Fruit fly (Drosophila melanogaster): ENCODE data around the gene sbm.
A peak's percentile ranks its signal among the peaks of the same experiment; 100 is the strongest.

Gene sbm

DNA sequence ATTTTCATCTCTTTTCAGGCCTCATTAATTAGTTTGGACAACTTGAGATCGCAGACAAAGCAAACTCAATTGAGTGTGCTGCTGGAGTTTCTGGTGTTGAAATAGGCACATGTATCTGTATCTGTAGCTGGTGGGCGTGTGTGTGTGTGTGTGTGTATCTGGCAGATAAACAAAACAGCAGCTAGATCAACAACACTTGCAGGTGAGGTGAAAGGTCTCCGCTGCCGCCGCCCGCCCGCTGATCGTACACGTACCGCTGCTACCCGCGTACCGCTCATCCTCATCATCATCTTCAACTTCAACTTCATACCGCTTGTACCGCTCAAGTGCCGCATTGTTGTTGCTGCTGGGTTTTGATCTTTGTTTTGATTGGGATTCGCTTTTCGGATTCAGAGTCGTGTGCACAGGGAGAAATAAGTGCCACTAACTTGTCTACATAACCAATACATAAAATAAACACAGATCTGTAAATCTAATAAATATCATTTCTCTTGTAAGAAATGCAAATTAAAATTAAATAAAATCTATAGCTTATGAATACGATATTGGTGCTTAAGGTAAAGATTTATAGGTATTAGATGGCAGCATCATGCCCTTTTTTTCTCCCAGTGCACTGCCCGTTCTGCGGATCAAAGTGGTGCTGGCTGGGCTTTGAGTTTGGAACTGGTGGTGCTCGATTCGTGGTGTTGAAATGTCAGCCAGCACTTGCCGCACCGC, 24.9 kb upstream of the sbm start (continued):
- peak in 1 of 3 experiments; percentile 83 for TF ChIP-seq Stat92E (GFP tag; optimal IDR thresholded peaks at IDR 0.05)
- peak; percentile 58; the same call in 1 of the 3 replicates for TF ChIP-seq ken (GFP tag; IDR thresholded peaks at IDR 0.05)
- TF ChIP-seq CG10209 (GFP tag; optimal IDR thresholded peaks at IDR 0.05): peak; percentile 82
- TF ChIP-seq CG31224 (GFP tag; IDR thresholded peaks at IDR 0.05): peak; percentile 43; the same call in 1 of the 2 replicates
- TF ChIP-seq pb (GFP tag; optimal IDR thresholded peaks at IDR 0.05): no peak
- TF ChIP-seq CG10321 (GFP tag; IDR thresholded peaks at IDR 0.05): no peak
- no peak; the same call in 1 of the 2 replicates for TF ChIP-seq dan (GFP tag; IDR thresholded peaks at IDR 0.05)
- TF ChIP-seq slbo (GFP tag; IDR thresholded peaks at IDR 0.05): peak; percentile 43
- no peak for TF ChIP-seq CkIIα-i1 (GFP tag; IDR thresholded peaks at IDR 0.05)
- peak; percentile 48 for TF ChIP-seq CG10431 (GFP tag; optimal IDR thresholded peaks at IDR 0.05)
- no peak for TF ChIP-seq pho (GFP tag; optimal IDR thresholded peaks at IDR 0.05)
- no peak for TF ChIP-seq CG7963 (GFP tag; IDR thresholded peaks at IDR 0.05; ENCODE audit: partially characterized antibody)
- peak; percentile 91 for TF ChIP-seq CG17361 (GFP tag; IDR thresholded peaks at IDR 0.05)
- TF ChIP-seq bsh (GFP tag; optimal IDR thresholded peaks at IDR 0.05): peak in 1 of 2 experiments; percentile 93
- peak; percentile 41 for TF ChIP-seq Vsx1 (GFP tag; optimal IDR thresholded peaks at IDR 0.05)
- peak; percentile 71 for TF ChIP-seq H15 (GFP tag; IDR thresholded peaks at IDR 0.05)
- TF ChIP-seq CG12104 (GFP tag; optimal IDR thresholded peaks at IDR 0.05): peak; percentile 52
- peak; percentile 43; the same call in 2 of the 4 replicates for TF ChIP-seq Gug (GFP tag; IDR thresholded peaks at IDR 0.05)
- TF ChIP-seq toy (GFP tag; IDR thresholded peaks at IDR 0.05): no peak
- peak; percentile 36 for TF ChIP-seq caup (GFP tag; optimal IDR thresholded peaks at IDR 0.05; ENCODE audit: severe bottlenecking)
- TF ChIP-seq YL-1 (GFP tag; optimal IDR thresholded peaks at IDR 0.05): peak; percentile 18
- TF ChIP-seq Optix (GFP tag; IDR thresholded peaks at IDR 0.05): peak; percentile 55; the same call in 1 of the 3 replicates
- TF ChIP-seq zfh1 (GFP tag; IDR thresholded peaks at IDR 0.05): peak; percentile 84
- TF ChIP-seq fd96Cb (tag; optimal IDR thresholded peaks at IDR 0.05): peak; percentile 91
- TF ChIP-seq usp (GFP tag; optimal IDR thresholded peaks at IDR 0.05): no peak
- no peak for TF ChIP-seq CG7928 (GFP tag; optimal IDR thresholded peaks at IDR 0.05)
- TF ChIP-seq CG8765 (GFP tag; IDR thresholded peaks at IDR 0.05): peak; percentile 63
- TF ChIP-seq CG6175 (GFP tag; IDR thresholded peaks at IDR 0.05): no peak
- TF ChIP-seq ase (GFP tag; IDR thresholded peaks at IDR 0.05): peak; percentile 57; the same call in 1 of the 3 replicates
- TF ChIP-seq Oaz (GFP tag; IDR thresholded peaks at IDR 0.05): 0 out of 2 replicates have a peak, but pooled peaks have one; percentile 21
- TF ChIP-seq run (tag; optimal IDR thresholded peaks at IDR 0.05): peak; percentile 67
- TF ChIP-seq wek (GFP tag; optimal IDR thresholded peaks at IDR 0.05): peak; percentile 7
- TF ChIP-seq fru (optimal IDR thresholded peaks at IDR 0.05): no peak
- TF ChIP-seq zen2 (GFP tag; IDR thresholded peaks at IDR 0.05; ENCODE audit: partially characterized antibody): no peak
- TF ChIP-seq CG3847 (GFP tag; IDR thresholded peaks at IDR 0.05): peak; percentile 40
- TF ChIP-seq CG13123 (GFP tag; optimal IDR thresholded peaks at IDR 0.05): peak; percentile 52
- peak; percentile 90 for TF ChIP-seq Ssrp (tag; optimal IDR thresholded peaks at IDR 0.05)
- peak; percentile 25 for TF ChIP-seq HmgZ (tag; optimal IDR thresholded peaks at IDR 0.05)
- TF ChIP-seq B-H1 (GFP tag; IDR thresholded peaks at IDR 0.05): peak; percentile 47; the same call in 2 of the 3 replicates
- peak; percentile 90 for TF ChIP-seq CG4404 (GFP tag; IDR thresholded peaks at IDR 0.05)
- TF ChIP-seq CG6765 (GFP tag; optimal IDR thresholded peaks at IDR 0.05): no peak
- peak in 1 of 2 experiments; percentile 91 for TF ChIP-seq Hr78 (GFP tag; optimal IDR thresholded peaks at IDR 0.05)
- TF ChIP-seq CG12391 (tag; optimal IDR thresholded peaks at IDR 0.05): peak; percentile 91
- peak in 1 of 2 experiments; percentile 82 for TF ChIP-seq tll (GFP tag; optimal IDR thresholded peaks at IDR 0.05)
- TF ChIP-seq dimm (GFP tag; IDR thresholded peaks at IDR 0.05): 0 out of 2 replicates have a peak, but pooled peaks have one; percentile 5
- peak; percentile 87 for TF ChIP-seq ara (GFP tag; IDR thresholded peaks at IDR 0.05)
- peak; percentile 75 for TF ChIP-seq twi (tag; optimal IDR thresholded peaks at IDR 0.05)
- peak; percentile 79 for TF ChIP-seq CG8290 (GFP tag; optimal IDR thresholded peaks at IDR 0.05)
- TF ChIP-seq CG8290 (tag; optimal IDR thresholded peaks at IDR 0.05): no peak
